Fruit fly (Drosophila melanogaster) whole organism, prepupa: ENCODE measurements around the gene Ptpmeg2.

ENCODE experiments used
- CG10631 ChIP-seq: fragments of 200-800 bp; sonication (Bioruptor generic); optimal IDR thresholded peaks from 2 replicates; lab custom pipeline; 2016; ENCODE audit warnings: missing biosample characterization, missing genetic modification characterization
- CG10669 ChIP-seq: fragments of 200-800 bp; sonication (Bioruptor generic); optimal IDR thresholded peaks from 3 replicates; lab custom pipeline; 2018; ENCODE audit warnings: missing biosample characterization, mild to moderate bottlenecking, missing genetic modification characterization, moderate library complexity
- CG11294 ChIP-seq: fragments of 200-800 bp; sonication (Bioruptor generic); IDR thresholded peaks from 2 replicates; pipeline ENCODE4 v1.3.6; 2022; ENCODE audit warnings: missing biosample characterization, missing genetic modification characterization
- CG11762 ChIP-seq: fragments of 200-800 bp; sonication (Bioruptor generic); optimal IDR thresholded peaks from 3 replicates; lab custom pipeline; 2016; ENCODE audit warnings: missing biosample characterization, missing genetic modification characterization; ENCODE audit not compliant: insufficient read depth
- CG11902 ChIP-seq: fragments of 200-800 bp; sonication (Bioruptor generic); optimal IDR thresholded peaks from 3 replicates; lab custom pipeline; 2016; ENCODE audit warnings: missing biosample characterization, missing genetic modification characterization
- CG15336 ChIP-seq: fragments of 200-800 bp; sonication (Bioruptor generic); IDR thresholded peaks from 2 replicates; pipeline ENCODE4 v1.3.6; 2022; ENCODE audit warnings: missing biosample characterization, missing genetic modification characterization
- CG16779 ChIP-seq: fragments of 200-800 bp; sonication (Bioruptor generic); optimal IDR thresholded peaks from 3 replicates; lab custom pipeline; 2017; ENCODE audit warnings: missing biosample characterization, mild to moderate bottlenecking, missing genetic modification characterization
- CG3032 ChIP-seq: fragments of 200-800 bp; optimal IDR thresholded peaks from 2 replicates; lab custom pipeline; 2019; ENCODE audit warnings: missing biosample characterization, mild to moderate bottlenecking, missing genetic modification characterization, moderate library complexity
- CG31627 ChIP-seq: fragments of 200-800 bp; sonication (Bioruptor generic); optimal IDR thresholded peaks from 3 replicates; lab custom pipeline; 2016; ENCODE audit warnings: missing biosample characterization, missing genetic modification characterization
- CG32006 ChIP-seq: fragments of 200-800 bp; sonication (Bioruptor generic); optimal IDR thresholded peaks from 3 replicates; lab custom pipeline; 2017; ENCODE audit warnings: missing biosample characterization, mild to moderate bottlenecking, missing genetic modification characterization
- CG3919 ChIP-seq: fragments of 200-800 bp; sonication (Bioruptor generic); optimal IDR thresholded peaks from 3 replicates; lab custom pipeline; 2016; ENCODE audit warnings: missing biosample characterization, missing genetic modification characterization
- CG4318 ChIP-seq: fragments of 200-800 bp; sonication (Bioruptor generic); optimal IDR thresholded peaks from 3 replicates; lab custom pipeline; 2017; ENCODE audit warnings: missing biosample characterization, mild to moderate bottlenecking, missing genetic modification characterization
- CG6163 ChIP-seq: fragments of 200-800 bp; sonication (Bioruptor generic); IDR thresholded peaks from 3 replicates; pipeline ENCODE4 v1.3.6; 2022; ENCODE audit warnings: missing biosample characterization, missing genetic modification characterization
- CG6808 ChIP-seq: fragments of 200-800 bp; sonication (Bioruptor generic); optimal IDR thresholded peaks from 3 replicates; lab custom pipeline; 2017; ENCODE audit warnings: missing biosample characterization, missing genetic modification characterization, mild to moderate bottlenecking, moderate library complexity, missing genetic modification reagents
- CG7368 ChIP-seq: fragments of 200-800 bp; sonication (Bioruptor generic); optimal IDR thresholded peaks from 3 replicates; lab custom pipeline; 2016; ENCODE audit warnings: missing biosample characterization, missing genetic modification characterization
- CG9139 ChIP-seq: fragments of 200-800 bp; sonication (Bioruptor generic); optimal IDR thresholded peaks from 3 replicates; lab custom pipeline; 2017; ENCODE audit warnings: missing biosample characterization, mild to moderate bottlenecking, missing genetic modification characterization
- Eip75B ChIP-seq: fragments of 200-800 bp; sonication (Bioruptor generic); optimal IDR thresholded peaks from 3 replicates; lab custom pipeline; 2016; ENCODE audit warnings: missing biosample characterization, missing genetic modification characterization
- Eip78C ChIP-seq: fragments of 200-800 bp; sonication (Bioruptor generic); peaks from one replicate; lab custom pipeline; 2016; ENCODE audit warnings: missing biosample characterization, missing genetic modification characterization
- Eip93F ChIP-seq: fragments of 200-800 bp; sonication (Bioruptor generic); optimal IDR thresholded peaks from 2 replicates; lab custom pipeline; 2016; ENCODE audit warnings: missing biosample characterization, mild to moderate bottlenecking, missing genetic modification characterization
- Ets21C ChIP-seq: fragments of 200-800 bp; sonication (Bioruptor generic); optimal IDR thresholded peaks from 3 replicates; lab custom pipeline; 2016; ENCODE audit warnings: missing biosample characterization, missing genetic modification characterization
- Ets96B ChIP-seq: fragments of 200-800 bp; optimal IDR thresholded peaks from 2 replicates; lab custom pipeline; 2019; ENCODE audit warnings: missing biosample characterization, mild to moderate bottlenecking, missing genetic modification characterization, moderate library complexity
- Gug ChIP-seq: fragments of 200-800 bp; sonication (Bioruptor generic); IDR thresholded peaks from 2 replicates; pipeline ENCODE4 v1.3.6; 2022; ENCODE audit warnings: missing biosample characterization, missing genetic modification characterization
- Hr38 ChIP-seq: sonication (Bioruptor generic); optimal IDR thresholded peaks from 2 replicates; lab custom pipeline; 2016; ENCODE audit warnings: missing biosample characterization, missing genetic modification characterization
- Hr39 ChIP-seq: fragments of 200-800 bp; sonication (Bioruptor generic); optimal IDR thresholded peaks from 2 replicates; lab custom pipeline; 2016; ENCODE audit warnings: missing biosample characterization, missing genetic modification characterization
- Hr4 ChIP-seq: fragments of 200-800 bp; sonication (Bioruptor generic); optimal IDR thresholded peaks from 3 replicates; lab custom pipeline; 2016; ENCODE audit warnings: missing biosample characterization, missing genetic modification characterization
- Met ChIP-seq: fragments of 200-800 bp; sonication (Bioruptor generic); optimal IDR thresholded peaks from 3 replicates; lab custom pipeline; 2016; ENCODE audit warnings: missing biosample characterization, missing genetic modification characterization
- OdsH ChIP-seq: fragments of 200-800 bp; sonication (Bioruptor generic); optimal IDR thresholded peaks from 3 replicates; lab custom pipeline; 2016; ENCODE audit warnings: missing biosample characterization, missing genetic modification characterization
- Smox ChIP-seq: fragments of 200-800 bp; sonication (Bioruptor generic); optimal IDR thresholded peaks from 3 replicates; lab custom pipeline; 2016; ENCODE audit warnings: missing biosample characterization, missing genetic modification characterization
- Sox102F ChIP-seq: fragments of 200-800 bp; sonication (Bioruptor generic); optimal IDR thresholded peaks from 2 replicates; lab custom pipeline; 2016; ENCODE audit warnings: missing biosample characterization, mild to moderate bottlenecking, missing genetic modification characterization
- Sox14 ChIP-seq: fragments of 200-800 bp; sonication (Bioruptor generic); optimal IDR thresholded peaks from 3 replicates; lab custom pipeline; 2016; ENCODE audit warnings: missing biosample characterization, missing genetic modification characterization
- Sox15 ChIP-seq: fragments of 200-800 bp; sonication (Bioruptor generic); optimal IDR thresholded peaks from 3 replicates; lab custom pipeline; 2016; ENCODE audit warnings: missing biosample characterization, missing genetic modification characterization
- achi ChIP-seq: fragments of 200-800 bp; sonication (Bioruptor generic); optimal IDR thresholded peaks from 3 replicates; lab custom pipeline; 2016; ENCODE audit warnings: missing biosample characterization, missing genetic modification characterization
- acj6 ChIP-seq: fragments of 200-800 bp; sonication (Bioruptor generic); optimal IDR thresholded peaks from 3 replicates; lab custom pipeline; 2016; ENCODE audit warnings: missing biosample characterization, missing genetic modification characterization
- cyc ChIP-seq: fragments of 200-800 bp; sonication (Bioruptor generic); optimal IDR thresholded peaks from 3 replicates; lab custom pipeline; 2016; ENCODE audit warnings: missing biosample characterization, missing genetic modification characterization
- dsx ChIP-seq: fragments of 200-800 bp; optimal IDR thresholded peaks from 3 replicates; lab custom pipeline; 2019; ENCODE audit warnings: missing biosample characterization, mild to moderate bottlenecking, missing genetic modification characterization, moderate library complexity; ENCODE audit not compliant: poor library complexity, severe bottlenecking
- eg ChIP-seq: fragments of 200-800 bp; sonication (Bioruptor generic); IDR thresholded peaks from 3 replicates; pipeline ENCODE4 v1.3.6; 2022; ENCODE audit warnings: missing biosample characterization, missing genetic modification characterization
- fd59A ChIP-seq: fragments of 200-800 bp; sonication (Bioruptor generic); optimal IDR thresholded peaks from 2 replicates; lab custom pipeline; 2017; ENCODE audit warnings: missing biosample characterization, mild to moderate bottlenecking, missing genetic modification characterization, missing genetic modification reagents
- fkh ChIP-seq: fragments of 200-800 bp; sonication (Bioruptor generic); optimal IDR thresholded peaks from 3 replicates; lab custom pipeline; 2017; ENCODE audit warnings: missing biosample characterization, mild to moderate bottlenecking, missing genetic modification characterization, moderate library complexity
- lz ChIP-seq: fragments of 200-800 bp; sonication (Bioruptor generic); optimal IDR thresholded peaks from 3 replicates; lab custom pipeline; 2016; ENCODE audit warnings: missing biosample characterization, missing genetic modification characterization
- net ChIP-seq: fragments of 200-800 bp; sonication (Bioruptor generic); optimal IDR thresholded peaks from 3 replicates; lab custom pipeline; 2016; ENCODE audit warnings: missing biosample characterization, missing genetic modification characterization
- salr ChIP-seq, 2 experiments: fragments of 200-800 bp; sonication (Bioruptor generic); optimal IDR thresholded peaks; 3 replicates each; lab custom pipeline; 2016 to 2018; ENCODE audit warnings: missing biosample characterization in 2 of 2, missing genetic modification characterization in 2 of 2, mild to moderate bottlenecking in 1 of 2
- ss ChIP-seq, 2 experiments: fragments of 200-800 bp; sonication (Bioruptor generic); optimal IDR thresholded peaks; 2 replicates in 1 of 2; 3 replicates in 1 of 2; lab custom pipeline; 2017 to 2018; ENCODE audit warnings: mild to moderate bottlenecking in 2 of 2, missing biosample characterization in 2 of 2, missing genetic modification characterization in 2 of 2, moderate library complexity in 1 of 2
- svp ChIP-seq: fragments of 200-800 bp; sonication (Bioruptor generic); peaks from one replicate; lab custom pipeline; 2016; ENCODE audit warnings: missing biosample characterization, missing genetic modification characterization
- topi ChIP-seq: fragments of 200-800 bp; sonication (Bioruptor generic); optimal IDR thresholded peaks from 3 replicates; lab custom pipeline; 2016; ENCODE audit warnings: missing biosample characterization, missing genetic modification characterization
- vri ChIP-seq: fragments of 200-800 bp; sonication (Bioruptor generic); optimal IDR thresholded peaks from 3 replicates; lab custom pipeline; 2016; ENCODE audit warnings: missing biosample characterization, mild to moderate bottlenecking, missing genetic modification characterization

Gene Ptpmeg2

DNA sequence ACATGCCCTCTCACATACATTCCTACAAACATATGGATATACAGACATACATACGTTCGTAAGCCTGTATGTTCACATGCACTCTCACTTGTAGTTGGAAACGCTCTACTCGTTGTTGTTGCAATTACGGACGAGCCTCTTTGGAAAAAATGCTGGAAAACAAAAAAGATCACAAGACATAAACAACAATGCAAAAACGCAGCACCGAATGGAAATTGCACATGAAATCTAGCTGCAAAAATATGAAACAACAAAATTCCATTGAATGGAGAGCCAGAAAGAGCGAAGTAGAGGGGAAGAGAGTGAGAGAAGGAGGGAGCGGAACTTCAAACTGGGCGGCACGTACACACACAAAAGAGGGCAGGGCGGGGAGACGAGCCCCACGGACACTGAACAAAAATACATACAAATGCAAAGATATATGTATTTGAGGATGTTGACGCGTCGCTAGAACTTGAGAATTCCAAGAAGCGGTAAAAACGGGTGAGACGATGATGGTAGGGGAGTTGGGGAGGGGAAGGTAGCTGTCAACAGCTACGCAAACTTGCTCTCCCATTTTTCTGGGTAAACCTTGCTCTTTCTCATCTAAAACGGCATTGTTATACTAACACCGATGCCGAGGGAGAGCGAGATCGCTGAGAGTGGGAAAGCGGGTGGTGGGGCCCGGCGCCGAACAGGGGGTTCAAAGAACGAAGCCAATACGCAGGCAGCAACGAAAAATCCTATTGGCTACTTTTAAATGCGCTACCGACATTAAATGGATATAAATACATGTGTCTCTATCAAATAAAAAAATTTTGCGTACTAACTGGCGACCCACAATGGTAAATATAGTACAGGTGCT lies 74.6 kb downstream of the Ptpmeg2 start (continued):
- no peak for TF ChIP-seq CG11902 (GFP tag; lab: Kevin White, UChicago)
- TF ChIP-seq Met: no peak
- peak; percentile 82 for TF ChIP-seq svp (GFP tag; lab: Kevin White, UChicago)
- no peak for TF ChIP-seq dsx (GFP tag; lab: Kevin White, UChicago)
- TF ChIP-seq achi: peak; percentile 31
- no peak for TF ChIP-seq Gug (GFP tag; lab: Robert Waterston, UW)
- TF ChIP-seq topi (GFP tag; lab: Kevin White, UChicago): no peak
- peak; percentile 39 for TF ChIP-seq Sox15 (GFP tag; lab: Kevin White, UChicago)
- no peak for TF ChIP-seq CG9139 (GFP tag; lab: Kevin White, UChicago)
- TF ChIP-seq CG11294: no peak
- no peak for TF ChIP-seq salr (GFP tag; optimal IDR thresholded peaks at IDR 0.05; lab: Kevin White, UChicago)
- TF ChIP-seq CG6808 (GFP tag; lab: Kevin White, UChicago): no peak
- TF ChIP-seq acj6 (GFP tag; lab: Kevin White, UChicago): no peak
- peak; percentile 91 for TF ChIP-seq fkh (GFP tag; lab: Kevin White, UChicago)
- no peak for TF ChIP-seq cyc (GFP tag; lab: Kevin White, UChicago)
- peak; percentile 19 for TF ChIP-seq CG10631 (GFP tag; lab: Kevin White, UChicago)
- TF ChIP-seq CG4318 (GFP tag; lab: Kevin White, UChicago): peak; percentile 66
- TF ChIP-seq Eip75B (GFP tag; lab: Kevin White, UChicago): no peak
- TF ChIP-seq Ets21C (GFP tag; lab: Kevin White, UChicago): no peak
- peak; percentile 48 for TF ChIP-seq OdsH (GFP tag; lab: Kevin White, UChicago)
- peak; percentile 50; the same call in 2 of the 3 replicates for TF ChIP-seq CG6163 (GFP tag; lab: Robert Waterston, UW)
- peak; percentile 54 for TF ChIP-seq CG3032 (tag; lab: Kevin White, UChicago)

DNA sequence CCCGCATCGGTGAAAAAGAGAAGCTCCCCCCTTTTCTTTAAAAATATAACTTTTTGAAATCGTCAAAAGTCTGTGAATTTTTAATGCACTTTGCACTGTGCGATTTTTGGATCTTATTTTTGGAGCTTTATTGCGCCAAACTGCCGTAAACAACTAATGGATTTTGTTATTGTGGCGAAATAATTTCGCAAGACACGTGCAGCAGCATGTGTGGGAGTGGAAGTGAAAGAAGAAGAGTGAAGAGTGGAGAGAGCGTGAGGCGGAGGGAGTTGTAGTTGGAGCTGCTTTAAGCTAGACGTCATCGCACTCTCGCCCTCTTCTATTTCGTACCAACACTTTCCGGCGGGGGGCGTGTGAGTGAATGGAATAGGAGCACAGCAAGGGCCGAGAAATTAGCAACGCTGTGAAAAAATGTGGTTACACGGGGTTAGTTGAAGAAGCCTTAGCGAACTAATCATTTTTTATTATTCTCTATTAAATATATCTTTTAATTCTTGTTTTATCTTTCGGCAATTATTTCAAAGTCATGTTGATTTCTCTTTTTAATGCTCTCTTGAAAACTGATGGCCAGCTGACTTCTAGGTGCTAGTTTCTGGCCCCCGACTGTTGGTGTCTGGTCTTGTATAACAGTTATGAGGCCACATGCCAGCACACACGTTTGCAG lies 75.4 kb downstream of the Ptpmeg2 start:
- TF ChIP-seq OdsH (GFP tag; lab: Kevin White, UChicago) (peak; percentile 92), achi (peak; percentile 94), CG3032 (tag; lab: Kevin White, UChicago) (peak; percentile 94), CG7368 (peak; percentile 89), Ets21C (GFP tag; lab: Kevin White, UChicago) (peak; percentile 50), CG11902 (GFP tag; lab: Kevin White, UChicago) (peak; percentile 61), Smox (GFP tag; lab: Kevin White, UChicago) (peak; percentile 70), Hr38 (GFP tag; lab: Kevin White, UChicago) (no peak), CG3919 (GFP tag; lab: Kevin White, UChicago) (peak; percentile 91), Hr4 (peak; percentile 91), ss (GFP tag; optimal IDR thresholded peaks at IDR 0.05; lab: Kevin White, UChicago) (peak; percentile 94), topi (GFP tag; lab: Kevin White, UChicago) (peak; percentile 79), CG10669 (GFP tag; lab: Kevin White, UChicago) (peak; percentile 93), Gug (GFP tag; lab: Robert Waterston, UW) (peak; percentile 94), Sox14 (GFP tag; lab: Kevin White, UChicago) (peak; percentile 79), cyc (GFP tag; lab: Kevin White, UChicago) (peak; percentile 64), fd59A (GFP tag; lab: Kevin White, UChicago) (peak; percentile 94), Eip93F (GFP tag; lab: Kevin White, UChicago) (peak; percentile 32), CG16779 (tag; lab: Kevin White, UChicago) (peak; percentile 94), fkh (GFP tag; lab: Kevin White, UChicago) (peak; percentile 51), vri (GFP tag; lab: Kevin White, UChicago) (peak; percentile 54), Ets96B (peak; percentile 94), CG11762 (GFP tag; lab: Kevin White, UChicago) (peak; percentile 84), salr (GFP tag; optimal IDR thresholded peaks at IDR 0.05; lab: Kevin White, UChicago) (peak; percentile 88 to 91), Eip75B (GFP tag; lab: Kevin White, UChicago) (peak; percentile 87), CG31627 (GFP tag; lab: Kevin White, UChicago) (peak; percentile 33), CG15336 (peak; percentile 97), net (GFP tag; lab: Kevin White, UChicago) (peak; percentile 89), Eip78C (GFP tag; lab: Kevin White, UChicago) (peak; percentile 95), CG11294 (peak; percentile 91), Sox102F (GFP tag; lab: Kevin White, UChicago) (peak; percentile 59), lz (GFP tag; lab: Kevin White, UChicago) (peak; percentile 72), Met (peak; percentile 68), CG32006 (GFP tag; lab: Kevin White, UChicago) (peak; percentile 98), Hr39 (GFP tag; lab: Kevin White, UChicago) (peak; percentile 39), eg (peak; percentile 94)
